Fruit fly (Drosophila melanogaster): ENCODE measurements around the gene CG3517.

CG3517 gene

DNA sequence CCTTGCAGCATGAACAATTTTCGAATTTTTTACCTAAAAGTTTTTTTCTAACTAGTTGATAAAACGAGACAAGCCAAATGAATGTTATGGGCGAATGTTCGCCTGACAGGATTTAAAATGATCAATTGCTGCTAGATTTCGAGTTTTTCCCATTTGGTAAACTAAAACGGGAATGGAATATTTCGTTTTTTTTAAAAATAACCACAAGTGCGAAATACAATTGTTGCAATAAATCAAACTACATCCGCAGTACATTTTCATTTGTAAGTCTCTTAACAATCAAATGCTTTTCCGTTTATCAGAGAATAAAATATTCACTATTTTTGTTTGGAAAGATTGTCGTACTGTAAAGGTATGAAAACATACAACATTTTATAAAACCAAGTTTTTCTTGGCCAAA is at the start of gene CG3517:
TSS of gene CG3517 (minus strand) at position 101 of the 400 bp plus-strand sequence.
- no peak for TF ChIP-seq noc (tag; optimal IDR thresholded peaks at IDR 0.05)

DNA sequence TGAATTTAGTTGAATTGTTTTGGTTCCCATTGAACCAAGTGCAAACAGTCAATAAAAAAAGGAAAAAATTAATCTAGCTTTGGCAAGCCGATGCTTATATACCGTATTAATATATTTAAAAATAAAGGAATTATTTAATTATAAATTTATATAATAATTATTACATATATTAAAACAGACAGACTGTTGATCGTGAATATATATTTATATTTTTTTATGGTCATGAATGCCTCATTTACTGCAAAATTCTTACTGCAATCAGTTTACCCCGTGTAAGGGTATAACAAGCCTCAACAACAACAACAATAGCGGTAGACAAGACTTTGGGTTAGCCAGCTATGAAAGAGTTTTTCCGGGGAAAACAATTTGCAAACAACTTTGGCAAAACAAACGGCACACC is 49.1 kb upstream of the CG3517 start:
- no peak for TF ChIP-seq noc (tag; optimal IDR thresholded peaks at IDR 0.05)

DNA sequence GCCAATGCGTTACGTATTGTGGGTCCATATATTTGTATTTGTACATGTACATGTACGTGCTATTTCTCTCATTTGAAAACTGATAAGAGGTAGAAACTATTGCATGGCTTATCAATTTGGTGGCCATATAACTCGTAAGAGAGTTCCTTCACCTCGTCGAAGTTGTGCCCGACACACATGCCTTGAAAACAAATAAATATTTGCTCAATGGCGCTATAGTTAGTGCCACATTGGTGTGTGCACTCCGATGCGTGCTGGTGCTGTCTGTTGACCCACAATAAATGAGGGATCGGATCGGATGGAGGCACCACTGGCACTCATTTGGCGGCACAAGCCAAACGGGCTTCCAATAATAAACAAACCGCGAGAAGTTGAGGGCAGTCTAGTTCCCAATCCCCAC is 47.2 kb upstream of the CG3517 start:
- no peak for TF ChIP-seq noc (tag; optimal IDR thresholded peaks at IDR 0.05)

DNA sequence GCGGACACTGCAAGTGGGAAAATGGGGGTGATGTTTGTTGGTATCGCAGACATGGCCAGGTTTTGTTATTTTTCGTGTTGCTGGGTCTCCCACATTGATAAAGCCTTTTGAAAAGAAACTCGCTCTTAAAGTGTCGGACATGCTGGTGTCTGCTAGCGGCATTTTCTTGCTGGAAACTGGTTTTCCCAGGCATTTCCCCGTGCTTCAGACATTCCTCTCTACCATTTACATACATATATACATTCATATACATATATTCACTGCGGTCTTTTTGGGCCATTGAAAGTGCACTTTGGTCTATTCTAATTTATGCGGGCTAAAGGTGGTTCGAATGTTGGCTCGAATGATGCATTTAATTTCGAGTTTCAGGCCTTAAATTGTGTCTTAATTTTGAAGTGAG is 45.6 kb upstream of the CG3517 start:
- TF ChIP-seq noc (tag; optimal IDR thresholded peaks at IDR 0.05), result no peak

DNA sequence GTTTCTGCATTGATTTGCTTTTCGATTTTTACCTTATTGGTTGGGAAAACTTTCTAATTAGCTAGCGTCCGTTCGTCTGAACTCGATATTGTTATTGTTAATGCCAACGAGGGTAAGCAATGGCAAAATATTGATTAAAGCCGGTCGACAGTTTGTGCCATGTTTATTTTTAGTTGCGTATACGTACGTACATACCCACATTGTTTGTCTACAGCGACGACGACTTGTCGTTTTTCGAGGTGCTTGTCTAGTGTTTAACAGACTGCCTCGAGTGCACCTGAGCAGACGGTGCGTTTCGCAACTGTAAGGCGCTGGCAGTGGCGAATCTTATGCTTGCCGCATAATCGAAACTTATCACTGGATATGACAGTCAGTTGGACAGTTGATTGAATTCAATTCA is 42.5 kb upstream of the CG3517 start:
- TF ChIP-seq noc (tag; optimal IDR thresholded peaks at IDR 0.05), result no peak

DNA sequence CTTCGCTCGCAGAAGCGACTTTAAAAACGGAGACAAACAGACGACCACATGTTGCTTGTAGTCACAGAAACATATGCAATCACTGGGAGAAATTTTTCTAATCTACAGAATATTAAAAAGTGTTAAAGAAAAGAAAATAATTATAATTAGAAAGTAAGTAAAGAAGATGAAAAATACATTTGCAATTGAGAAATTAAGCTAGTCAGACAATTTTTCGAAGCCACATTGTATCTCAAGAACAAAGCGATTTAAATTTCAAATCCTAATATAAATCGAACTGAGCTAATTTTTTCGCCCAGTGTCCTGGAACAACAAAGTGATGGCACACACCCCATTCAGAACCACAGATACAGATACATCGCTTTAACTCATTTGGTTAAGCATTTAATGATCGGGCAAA is 40.3 kb upstream of the CG3517 start:
- no peak for TF ChIP-seq noc (tag; optimal IDR thresholded peaks at IDR 0.05)

DNA sequence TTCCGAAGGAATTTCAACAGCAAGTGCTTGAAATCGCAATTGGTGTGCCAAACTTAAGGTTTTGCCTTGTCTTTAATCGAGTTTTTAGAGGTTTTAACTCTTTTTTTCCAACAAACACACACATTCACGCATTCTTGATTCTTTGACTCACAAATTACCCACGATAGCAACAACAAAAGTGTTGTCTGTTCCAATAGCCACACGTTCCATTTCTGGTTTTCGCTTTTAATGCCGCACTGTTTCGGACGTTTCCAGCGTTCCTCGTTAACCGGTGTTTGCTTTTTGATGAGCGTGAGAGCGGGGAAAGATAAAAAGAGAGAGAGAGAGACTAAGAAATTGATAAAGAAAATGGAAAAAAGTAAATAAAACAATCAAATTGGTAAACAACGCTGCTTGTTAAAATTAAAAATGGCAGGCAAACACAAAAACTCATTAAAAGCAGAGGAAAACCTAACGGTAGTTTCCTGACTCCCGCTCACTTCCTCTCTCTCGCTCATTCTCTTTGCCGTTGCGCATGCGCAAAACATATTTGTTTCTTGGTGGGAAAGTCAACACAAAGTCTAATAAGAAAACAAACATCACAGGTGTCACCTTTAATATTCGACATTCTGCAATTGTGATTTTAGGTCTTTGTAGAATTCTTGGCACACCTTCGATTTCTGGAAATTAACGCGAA is 39.0 kb upstream of the CG3517 start:
- peak; percentile 25 for TF ChIP-seq noc (tag; optimal IDR thresholded peaks at IDR 0.05)

DNA sequence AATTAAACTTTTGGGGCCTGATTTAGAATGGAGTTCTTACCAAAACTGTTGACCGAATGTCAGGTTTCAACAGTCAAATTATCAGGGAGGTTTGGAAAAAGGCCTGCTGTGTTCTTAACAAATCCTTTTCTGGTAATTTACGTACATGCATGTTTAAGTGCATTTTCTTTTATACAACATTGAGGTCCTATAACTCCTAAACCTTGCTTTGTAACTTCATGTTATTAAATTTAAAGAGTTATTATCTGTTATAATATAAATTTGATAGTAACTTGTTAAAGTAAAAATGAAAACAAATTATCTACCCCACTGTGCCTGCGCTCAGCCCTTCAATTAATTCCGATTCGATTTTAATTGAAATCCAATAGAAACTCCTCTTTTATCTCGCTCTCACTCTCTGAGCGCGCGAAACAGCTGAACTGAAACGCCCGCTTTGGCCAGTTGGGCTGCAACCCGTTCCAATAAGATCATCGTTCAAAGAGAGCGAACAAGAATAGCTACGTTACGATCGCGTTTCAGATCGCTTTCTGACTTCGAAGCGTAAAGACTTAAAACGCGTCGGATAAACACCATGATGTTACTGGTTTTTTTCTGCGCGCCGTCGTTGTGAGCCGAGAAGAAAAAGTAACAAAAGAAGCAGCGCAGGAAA is 38.1 kb upstream of the CG3517 start, which contains the start of gene Scsalpha2:
TSS of gene Scsalpha2 (minus strand) at position 51 of the 649 bp plus-strand sequence.
- TF ChIP-seq noc (tag; optimal IDR thresholded peaks at IDR 0.05), result no peak

DNA sequence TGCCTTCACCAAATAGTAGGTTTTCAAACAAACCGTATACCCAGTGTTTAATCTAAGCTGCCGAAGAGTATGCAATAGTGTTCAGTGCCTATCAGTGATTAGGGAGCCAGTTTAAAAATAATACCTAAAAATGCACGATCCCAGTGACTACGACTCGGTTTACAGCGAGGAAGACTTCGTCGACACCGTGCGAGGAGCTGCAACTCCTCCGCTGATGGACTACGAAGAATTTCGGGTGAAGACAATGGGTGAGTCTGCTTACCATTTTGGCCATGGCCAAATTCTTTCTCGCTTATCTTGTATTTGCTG is 36.2 kb upstream of the CG3517 start:
- no peak for TF ChIP-seq noc (tag; optimal IDR thresholded peaks at IDR 0.05)

DNA sequence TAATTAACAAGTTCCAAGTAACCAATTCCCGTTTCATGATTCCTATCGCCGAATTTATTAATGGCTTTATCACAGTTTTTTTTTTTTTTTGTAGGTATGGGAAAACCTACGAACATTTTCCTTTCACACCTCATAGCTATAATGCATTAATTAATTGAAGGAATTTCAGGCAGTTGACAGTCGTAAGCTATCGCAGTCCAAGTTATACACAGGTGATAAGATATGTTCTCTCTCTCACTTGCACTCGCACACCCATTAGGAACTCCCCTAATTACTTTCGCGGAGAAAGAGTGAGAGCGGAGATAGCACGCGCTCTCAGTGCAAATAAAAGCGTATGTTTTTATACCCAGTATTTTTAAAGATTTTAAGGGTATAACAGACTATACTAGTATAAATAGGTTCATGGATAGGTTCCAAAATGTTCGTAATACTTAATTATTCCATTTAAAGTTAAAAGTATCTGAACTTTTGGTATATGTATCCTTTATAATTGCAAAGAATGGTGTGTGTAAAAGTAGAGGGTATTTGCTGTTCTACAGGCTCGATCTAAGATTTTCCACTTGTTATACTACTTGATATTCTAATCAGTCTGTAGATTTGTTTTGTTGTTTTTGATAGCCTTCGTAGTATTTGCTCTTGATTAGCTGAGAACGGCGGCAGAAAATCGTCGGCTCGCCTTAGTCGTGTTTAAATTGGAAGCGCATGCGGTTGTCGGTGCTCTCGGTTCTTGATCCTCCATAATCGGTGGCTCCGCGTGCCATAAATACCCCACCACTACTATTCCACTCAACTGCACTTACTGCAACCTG is 35.6 kb upstream of the CG3517 start, which contains the start of gene Dys:
TSS of gene Dys (plus strand) at position 677 of the 809 bp plus-strand sequence.
- TF ChIP-seq noc (tag; optimal IDR thresholded peaks at IDR 0.05), result peak; percentile 98

DNA sequence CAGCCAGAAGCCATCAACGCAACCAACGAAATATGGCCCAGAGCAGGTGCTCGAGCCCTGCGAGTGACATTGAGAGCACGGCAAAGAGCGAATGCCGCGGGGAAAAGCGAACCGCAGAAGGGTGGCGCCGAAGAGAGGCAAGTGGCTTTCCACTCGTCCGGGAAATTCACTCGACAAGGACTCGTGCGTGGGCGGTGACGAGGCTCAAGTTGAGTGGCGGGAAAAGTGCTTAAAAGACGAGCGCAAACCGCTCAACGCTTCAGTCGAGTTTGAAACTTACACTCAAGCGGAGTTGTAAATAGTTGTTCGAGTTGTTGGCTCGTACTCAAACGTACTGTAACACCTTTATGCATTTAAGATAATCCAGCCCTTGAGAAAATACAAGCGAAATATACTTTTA is 12.6 kb downstream of the CG3517 start, which contains the start of gene CG31221:
TSS of gene CG31221 (plus strand) at position 256 of the 400 bp plus-strand sequence.
- no peak for TF ChIP-seq noc (tag; optimal IDR thresholded peaks at IDR 0.05)

DNA sequence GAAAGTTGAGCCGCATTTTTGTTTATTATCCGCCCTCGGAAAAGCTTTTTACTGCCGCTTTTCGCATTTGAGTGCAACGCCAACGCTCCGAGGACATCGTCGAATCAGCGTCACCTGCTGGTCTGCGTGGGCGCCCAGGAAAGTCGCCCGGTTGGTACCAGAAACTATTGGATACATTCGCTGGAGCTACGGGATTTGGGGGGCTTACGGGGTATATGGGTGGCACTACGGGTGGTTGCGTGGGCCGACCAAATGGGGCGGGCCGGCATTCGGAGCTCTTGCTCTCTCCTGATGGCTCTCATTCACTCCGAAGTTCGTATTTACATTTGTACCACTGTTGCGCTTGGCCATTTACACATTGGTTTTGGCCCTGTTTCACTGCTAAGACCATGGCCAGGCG is 13.6 kb downstream of the CG3517 start:
- no peak for TF ChIP-seq noc (tag; optimal IDR thresholded peaks at IDR 0.05)

DNA sequence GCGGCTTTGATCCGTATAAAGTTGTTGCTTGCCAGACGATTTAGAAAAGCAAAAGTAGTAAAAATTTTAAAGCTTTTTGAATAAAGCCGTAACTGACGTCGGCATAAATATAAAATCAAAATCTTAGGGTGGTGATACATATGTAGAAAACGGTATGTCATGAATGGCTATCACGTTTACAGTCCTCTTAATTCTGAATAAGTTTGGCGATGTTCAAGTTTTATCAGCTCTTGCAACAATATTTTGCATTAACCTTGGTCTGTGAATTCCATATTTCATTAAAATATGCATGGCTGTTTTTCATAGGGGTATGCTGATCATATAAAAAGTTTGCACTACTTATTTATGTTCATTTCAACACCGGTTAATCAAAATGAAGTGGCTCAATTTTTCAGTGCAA is 16.4 kb downstream of the CG3517 start, which contains the start of gene CG11626:
TSS of gene CG11626 (plus strand) at position 301 of the 400 bp plus-strand sequence.
- no peak for TF ChIP-seq noc (tag; optimal IDR thresholded peaks at IDR 0.05)

DNA sequence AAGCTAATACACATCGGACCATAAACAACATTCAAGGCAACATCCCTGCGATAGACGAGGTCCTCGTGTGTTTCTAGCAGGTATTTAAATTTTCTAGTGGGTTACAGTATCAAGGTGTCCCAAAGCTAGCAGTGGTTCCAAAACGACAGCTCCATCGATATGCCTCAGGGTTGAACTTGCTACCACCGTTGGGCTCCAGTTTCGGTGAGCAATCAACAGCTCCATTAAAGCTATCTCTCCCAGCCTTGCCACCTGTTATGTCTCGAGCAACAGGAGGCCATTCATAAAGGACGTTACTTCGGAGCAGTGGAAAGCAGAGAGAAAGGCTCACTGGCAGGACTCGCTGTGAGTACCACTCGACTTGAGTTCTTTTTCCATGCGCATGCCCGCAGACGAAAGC is 18.1 kb downstream of the CG3517 start:
- no peak for TF ChIP-seq noc (tag; optimal IDR thresholded peaks at IDR 0.05)

DNA sequence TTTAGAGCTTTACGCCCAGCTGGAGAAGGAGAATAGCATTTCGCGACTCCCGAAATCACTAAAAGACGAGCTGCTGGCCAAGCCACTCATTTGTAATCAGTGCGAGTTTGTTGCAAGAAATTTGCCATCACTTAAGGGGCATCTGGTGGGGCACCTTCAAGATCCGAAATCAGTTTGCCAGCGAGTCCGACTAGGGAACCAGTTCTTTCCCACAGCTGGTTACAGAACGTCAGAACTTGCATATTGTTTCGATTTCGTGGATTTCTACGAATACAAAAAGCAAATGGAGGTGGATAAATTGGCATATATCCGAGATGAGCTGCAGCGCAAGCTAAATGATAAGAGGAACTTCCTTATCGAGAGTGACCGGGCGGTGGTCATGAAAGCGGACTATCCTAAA is 20.7 kb downstream of the CG3517 start:
- no peak for TF ChIP-seq noc (tag; optimal IDR thresholded peaks at IDR 0.05)

DNA sequence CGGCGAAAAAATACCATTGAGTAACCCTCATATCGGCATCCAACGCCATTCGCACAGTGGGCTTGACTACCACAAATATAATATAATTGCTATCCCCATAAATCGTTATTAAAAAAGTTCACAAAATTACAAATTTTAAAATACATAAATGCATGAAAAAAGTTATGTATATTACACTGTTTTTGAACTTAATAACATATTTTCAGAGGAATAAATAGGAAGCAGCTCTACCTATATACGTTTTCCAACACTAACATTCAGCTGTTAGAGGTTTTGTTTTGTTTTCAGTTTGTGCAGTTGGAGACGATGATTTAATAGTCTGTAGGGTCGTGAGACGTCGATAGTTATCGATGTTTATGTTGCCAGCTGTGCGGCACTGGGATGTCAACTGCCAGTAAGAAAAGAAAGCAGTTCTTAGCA is 21.9 kb downstream of the CG3517 start, which contains the start of the genes Ino80 and Aptx:
TSS of gene Ino80 (minus strand) at position 58 of the 420 bp plus-strand sequence.
TSS of gene Aptx (plus strand) at position 360 of the 420 bp plus-strand sequence.
- TF ChIP-seq noc (tag; optimal IDR thresholded peaks at IDR 0.05), result peak; percentile 91

Measured in whole organism, larva.